Worm (Caenorhabditis elegans) whole organism, young adult: ENCODE measurements around the gene F08B12.11.

Experiments used
- B0035.1 ChIP-seq: sonication (generic microtip); optimal IDR thresholded peaks from 2 replicates; lab custom pipeline; 2016; ENCODE audit warnings: missing genetic modification characterization, mild to moderate bottlenecking, missing compliant biosample characterization, missing genotype, missing genetic modification reagents
- C06A6.2 ChIP-seq: fragments of 200-800 bp; sonication (Bioruptor generic); conservative IDR thresholded peaks from 2 replicates; pipeline ENCODE4 v1.3.6; 2022; ENCODE audit warnings: missing genetic modification characterization, missing compliant biosample characterization
- C17E4.6 ChIP-seq: fragments of 200-800 bp; sonication (Bioruptor generic); IDR thresholded peaks from 2 replicates; pipeline ENCODE4 v1.3.6; 2022; ENCODE audit warnings: missing genetic modification reagents, missing genetic modification characterization, missing compliant biosample characterization
- D2030.7 ChIP-seq: fragments of 200-800 bp; sonication (Bioruptor generic); IDR thresholded peaks from 2 replicates; pipeline ENCODE4 v1.3.6; 2022; ENCODE audit warnings: missing genetic modification reagents, missing genetic modification characterization, missing compliant biosample characterization
- F23B12.7 ChIP-seq: sonication (generic microtip); optimal IDR thresholded peaks from 2 replicates; lab custom pipeline; 2017; ENCODE audit warnings: missing genetic modification characterization, mild to moderate bottlenecking, missing compliant biosample characterization, antibody characterized with exemption, moderate library complexity; ENCODE audit not compliant: insufficient read depth
- F33H1.4 ChIP-seq: fragments of 200-800 bp; sonication (Bioruptor generic); IDR thresholded peaks from 2 replicates; pipeline ENCODE4 v1.3.6; 2022; ENCODE audit warnings: missing genetic modification reagents, missing genetic modification characterization, missing compliant biosample characterization
- F49E8.2 ChIP-seq: sonication (generic microtip); optimal IDR thresholded peaks from 3 replicates; lab custom pipeline; 2017; ENCODE audit warnings: missing genetic modification characterization, mild to moderate bottlenecking, missing compliant biosample characterization, antibody characterized with exemption, moderate library complexity; ENCODE audit not compliant: insufficient read depth
- F57A8.1 ChIP-seq: fragments of 200-800 bp; sonication (Bioruptor generic); optimal IDR thresholded peaks from 2 replicates; lab custom pipeline; 2018; ENCODE audit warnings: mild to moderate bottlenecking, missing genetic modification characterization, moderate library complexity, missing compliant biosample characterization
- K11D2.4 ChIP-seq: fragments of 200-800 bp; sonication (Bioruptor generic); IDR thresholded peaks from 2 replicates; pipeline ENCODE4 v1.3.6; 2022; ENCODE audit warnings: missing genetic modification reagents, missing genetic modification characterization, missing compliant biosample characterization
- T26A5.8 ChIP-seq: sonication (generic microtip); optimal IDR thresholded peaks from 2 replicates; lab custom pipeline; 2016; ENCODE audit warnings: missing genetic modification characterization, missing compliant biosample characterization
- Y53G8AR.9 ChIP-seq: fragments of 200-800 bp; sonication (Bioruptor generic); conservative IDR thresholded peaks from 2 replicates; pipeline ENCODE4 v1.3.6; 2022; ENCODE audit warnings: missing genetic modification reagents, missing genetic modification characterization, missing compliant biosample characterization
- Y79H2A.3 ChIP-seq: fragments of 200-800 bp; sonication (Bioruptor generic); conservative IDR thresholded peaks from 2 replicates; pipeline ENCODE4 v1.3.6; 2022; ENCODE audit warnings: missing genetic modification reagents, missing genetic modification characterization, missing compliant biosample characterization
- aptf-2 ChIP-seq: fragments of 200-800 bp; sonication (Bioruptor generic); conservative IDR thresholded peaks from 2 replicates; pipeline ENCODE4 v1.3.6; 2022; ENCODE audit warnings: missing genetic modification reagents, missing genetic modification characterization, missing compliant biosample characterization
- athp-1 ChIP-seq: sonication (generic microtip); optimal IDR thresholded peaks from 2 replicates; lab custom pipeline; 2017; ENCODE audit warnings: mild to moderate bottlenecking, missing genetic modification characterization, missing compliant biosample characterization
- ccch-3 ChIP-seq: fragments of 200-800 bp; sonication (Bioruptor generic); optimal IDR thresholded peaks from 2 replicates; lab custom pipeline; 2018; ENCODE audit warnings: mild to moderate bottlenecking, missing genetic modification characterization, missing compliant biosample characterization
- ceh-91 ChIP-seq: fragments of 200-800 bp; sonication (Bioruptor generic); IDR thresholded peaks from 2 replicates; pipeline ENCODE4 v1.3.6; 2022; ENCODE audit warnings: missing genetic modification reagents, missing genetic modification characterization, missing compliant biosample characterization
- egl-44 ChIP-seq: fragments of 200-800 bp; sonication (Bioruptor generic); IDR thresholded peaks from 2 replicates; pipeline ENCODE4 v1.3.6; 2022; ENCODE audit warnings: missing genetic modification reagents, missing genetic modification characterization, missing compliant biosample characterization
- egrh-3 ChIP-seq: fragments of 200-800 bp; sonication (Bioruptor generic); IDR thresholded peaks from 2 replicates; pipeline ENCODE4 v1.3.6; 2022; ENCODE audit warnings: missing genetic modification reagents, missing genetic modification characterization, missing compliant biosample characterization
- ekl-4 ChIP-seq: fragments of 200-800 bp; sonication (Bioruptor generic); IDR thresholded peaks from 2 replicates; pipeline ENCODE4 v1.3.6; 2022; ENCODE audit warnings: missing genetic modification reagents, missing genetic modification characterization, missing compliant biosample characterization
- gei-17 ChIP-seq: fragments of 200-800 bp; sonication (Bioruptor generic); optimal IDR thresholded peaks from 2 replicates; lab custom pipeline; 2018; ENCODE audit warnings: mild to moderate bottlenecking, missing genetic modification characterization, missing compliant biosample characterization
- him-1 ChIP-seq: sonication (generic microtip); optimal IDR thresholded peaks from 2 replicates; lab custom pipeline; 2016; ENCODE audit warnings: missing genotype, missing genetic modification reagents, missing genetic modification characterization, missing compliant biosample characterization
- let-526 ChIP-seq: fragments of 200-800 bp; sonication (Bioruptor generic); IDR thresholded peaks from 2 replicates; pipeline ENCODE4 v1.3.6; 2022; ENCODE audit warnings: missing genetic modification reagents, missing genetic modification characterization, missing compliant biosample characterization
- let-607 ChIP-seq, 2 experiments: fragments of 200-800 bp in 1 of 2; sonication (Bioruptor generic) in 1 of 2; sonication (generic microtip) in 1 of 2; optimal IDR thresholded peaks; 2 replicates each; lab custom pipeline; 2016 to 2018; ENCODE audit warnings: mild to moderate bottlenecking in 2 of 2, missing compliant biosample characterization in 2 of 2, missing genetic modification characterization in 2 of 2, moderate library complexity in 2 of 2, missing genotype in 1 of 2
- lsy-27 ChIP-seq: sonication (generic microtip); optimal IDR thresholded peaks from 2 replicates; lab custom pipeline; 2017; ENCODE audit warnings: missing genetic modification characterization, mild to moderate bottlenecking, missing compliant biosample characterization, antibody characterized with exemption, missing genotype, borderline replicate concordance; ENCODE audit not compliant: insufficient read depth
- madf-10 ChIP-seq: sonication (generic microtip); optimal IDR thresholded peaks from 2 replicates; lab custom pipeline; 2016; ENCODE audit warnings: mild to moderate bottlenecking, missing genetic modification characterization, missing compliant biosample characterization
- mxl-1 ChIP-seq: sonication (generic microtip); optimal IDR thresholded peaks from 2 replicates; lab custom pipeline; 2016; ENCODE audit warnings: missing genetic modification characterization, missing compliant biosample characterization
- nfyb-1 ChIP-seq: fragments of 200-800 bp; sonication (Bioruptor generic); IDR thresholded peaks from 2 replicates; pipeline ENCODE4 v1.3.6; 2022; ENCODE audit warnings: missing genetic modification reagents, missing genetic modification characterization, missing compliant biosample characterization
- snpc-1.1 ChIP-seq: sonication (generic microtip); optimal IDR thresholded peaks from 2 replicates; lab custom pipeline; 2017; ENCODE audit warnings: missing genetic modification characterization, mild to moderate bottlenecking, missing compliant biosample characterization, antibody characterized with exemption, moderate library complexity, missing genotype, missing genetic modification reagents; ENCODE audit not compliant: insufficient read depth
- tbx-9 ChIP-seq: sonication (generic microtip); optimal IDR thresholded peaks from 2 replicates; lab custom pipeline; 2016; ENCODE audit warnings: borderline replicate concordance, missing genetic modification characterization, inconsistent platforms, missing compliant biosample characterization
- zfh-2 ChIP-seq: fragments of 200-800 bp; sonication (Bioruptor generic); conservative IDR thresholded peaks from 2 replicates; pipeline ENCODE4 v1.3.6; 2022; ENCODE audit warnings: missing genetic modification reagents, missing genetic modification characterization, missing compliant biosample characterization
- ztf-26 ChIP-seq: sonication (generic microtip); optimal IDR thresholded peaks from 2 replicates; lab custom pipeline; 2017; ENCODE audit warnings: missing genetic modification characterization, missing compliant biosample characterization
- ztf-3 ChIP-seq: fragments of 200-800 bp; sonication (Bioruptor generic); optimal IDR thresholded peaks from 2 replicates; lab custom pipeline; 2018; ENCODE audit warnings: mild to moderate bottlenecking, missing genetic modification characterization, missing compliant biosample characterization

The F08B12.11 gene

ce11 chrX:11355856-11356255, 29.0 kb upstream of the F08B12.11 start:
- TF ChIP-seq B0035.1: no peak
- TF ChIP-seq F49E8.2 (tag; lab: Kevin White, UChicago): no peak
- TF ChIP-seq F33H1.4 (GFP tag; lab: Robert Waterston, UW): no peak
- TF ChIP-seq C06A6.2 (GFP tag; lab: Robert Waterston, UW): no peak
- no peak for TF ChIP-seq ekl-4 (GFP tag; lab: Robert Waterston, UW)
- no peak for TF ChIP-seq ceh-91 (GFP tag; lab: Robert Waterston, UW)
- no peak for TF ChIP-seq F57A8.1 (GFP tag; lab: Kevin White, UChicago)
- TF ChIP-seq nfyb-1 (GFP tag; lab: Robert Waterston, UW): no peak
- TF ChIP-seq mxl-1 (tag; lab: Kevin White, UChicago): no peak
- TF ChIP-seq zfh-2 (GFP tag; lab: Robert Waterston, UW): no peak
- no peak for TF ChIP-seq athp-1 (tag; lab: Kevin White, UChicago)
- TF ChIP-seq Y79H2A.3: no peak
- TF ChIP-seq F23B12.7 (tag; lab: Kevin White, UChicago): no peak
- TF ChIP-seq madf-10 (tag; lab: Kevin White, UChicago): no peak

ce11 chrX:11357516-11357915, 27.3 kb upstream of the F08B12.11 start, which contains the start of gene pgp-4:
TSS of gene pgp-4 (plus strand) at chrX:11357816.
- TF ChIP-seq let-526 (GFP tag; lab: Robert Waterston, UW) (no peak), ztf-26 (tag; lab: Kevin White, UChicago) (no peak), lsy-27 (tag; lab: Kevin White, UChicago) (no peak), F49E8.2 (tag; lab: Kevin White, UChicago) (no peak), C17E4.6 (GFP tag; lab: Robert Waterston, UW) (no peak), B0035.1 (no peak), snpc-1.1 (tag; lab: Kevin White, UChicago) (no peak), T26A5.8 (tag; lab: Kevin White, UChicago) (no peak), him-1 (tag; lab: Kevin White, UChicago) (no peak), ztf-3 (GFP tag; lab: Kevin White, UChicago) (no peak), egrh-3 (GFP tag; lab: Robert Waterston, UW) (no peak), Y53G8AR.9 (GFP tag; lab: Robert Waterston, UW) (no peak)

ce11 chrX:11364914-11365313, 19.9 kb upstream of the F08B12.11 start:
- TF ChIP-seq D2030.7: no peak
- no peak for TF ChIP-seq let-607 (tag; optimal IDR thresholded peaks at IDR 0.05; lab: Kevin White, UChicago)
- TF ChIP-seq K11D2.4 (GFP tag; lab: Robert Waterston, UW): no peak
- no peak for TF ChIP-seq tbx-9

ce11 chrX:11365995-11366394, 18.9 kb upstream of the F08B12.11 start:
- TF ChIP-seq aptf-2 (GFP tag; lab: Robert Waterston, UW) (no peak), egl-44 (0 out of 2 replicates have a peak, but pooled peaks have one; percentile 14), let-526 (GFP tag; lab: Robert Waterston, UW) (no peak), zfh-2 (GFP tag; lab: Robert Waterston, UW) (peak; percentile 73), gei-17 (GFP tag; lab: Kevin White, UChicago) (no peak), ccch-3 (GFP tag; lab: Kevin White, UChicago) (no peak)
- TF ChIP-seq, all 124 proteins: peak for 2
